Worm (Caenorhabditis elegans) whole organism, young adult: ENCODE data around the gene R160.3.

ENCODE experiments used
- B0019.2 ChIP-seq: fragments of 200-800 bp; sonication (Bioruptor generic); conservative IDR thresholded peaks from 2 replicates; pipeline ENCODE4 v1.3.6; 2022; ENCODE audit warnings: missing genetic modification reagents, missing genetic modification characterization, missing compliant biosample characterization
- F10E7.11 ChIP-seq: sonication (generic microtip); optimal IDR thresholded peaks from 2 replicates; lab custom pipeline; 2017; ENCODE audit warnings: mild to moderate bottlenecking, missing genetic modification characterization, moderate library complexity, missing compliant biosample characterization
- F39B2.1 ChIP-seq: fragments of 200-800 bp; sonication (Bioruptor generic); IDR thresholded peaks from 2 replicates; pipeline ENCODE4 v1.3.6; 2022; ENCODE audit warnings: missing genetic modification reagents, missing genetic modification characterization, missing compliant biosample characterization
- F57A8.1 ChIP-seq: fragments of 200-800 bp; sonication (Bioruptor generic); optimal IDR thresholded peaks from 2 replicates; lab custom pipeline; 2018; ENCODE audit warnings: mild to moderate bottlenecking, missing genetic modification characterization, moderate library complexity, missing compliant biosample characterization
- T26A5.8 ChIP-seq: sonication (generic microtip); optimal IDR thresholded peaks from 2 replicates; lab custom pipeline; 2016; ENCODE audit warnings: missing genetic modification characterization, missing compliant biosample characterization
- ZK185.1 ChIP-seq: sonication (generic microtip); optimal IDR thresholded peaks from 2 replicates; lab custom pipeline; 2016; ENCODE audit warnings: mild to moderate bottlenecking, missing genetic modification characterization, missing compliant biosample characterization; ENCODE audit not compliant: poor library complexity, severe bottlenecking
- aptf-3 ChIP-seq: fragments of 200-800 bp; sonication (Bioruptor generic); IDR thresholded peaks from 2 replicates; pipeline ENCODE4 v1.3.6; 2022; ENCODE audit warnings: missing genetic modification characterization, missing compliant biosample characterization
- atf-7 ChIP-seq: sonication (generic microtip); optimal IDR thresholded peaks from 2 replicates; lab custom pipeline; 2017; ENCODE audit warnings: mild to moderate bottlenecking, missing genetic modification characterization, missing compliant biosample characterization
- attf-5 ChIP-seq: fragments of 200-800 bp; sonication (Bioruptor generic); optimal IDR thresholded peaks from 2 replicates; lab custom pipeline; 2018; ENCODE audit warnings: mild to moderate bottlenecking, missing genetic modification characterization, missing compliant biosample characterization
- ccch-3 ChIP-seq: fragments of 200-800 bp; sonication (Bioruptor generic); optimal IDR thresholded peaks from 2 replicates; lab custom pipeline; 2018; ENCODE audit warnings: mild to moderate bottlenecking, missing genetic modification characterization, missing compliant biosample characterization
- ceh-100 ChIP-seq: fragments of 200-800 bp; sonication (Bioruptor generic); IDR thresholded peaks from 2 replicates; pipeline ENCODE4 v1.3.6; 2022; ENCODE audit warnings: missing genetic modification reagents, missing genetic modification characterization, missing compliant biosample characterization
- ceh-27 ChIP-seq: fragments of 200-800 bp; sonication (Bioruptor generic); optimal IDR thresholded peaks from 2 replicates; lab custom pipeline; 2018; ENCODE audit warnings: mild to moderate bottlenecking, missing genetic modification characterization, moderate library complexity, missing compliant biosample characterization
- ceh-40 ChIP-seq: fragments of 200-800 bp; sonication (Bioruptor generic); IDR thresholded peaks from 2 replicates; pipeline ENCODE4 v1.3.6; 2022; ENCODE audit warnings: missing genetic modification characterization, missing compliant biosample characterization
- dpff-1 ChIP-seq: sonication (generic microtip); optimal IDR thresholded peaks from 2 replicates; lab custom pipeline; 2017; ENCODE audit warnings: mild to moderate bottlenecking, missing genetic modification characterization, missing compliant biosample characterization
- efl-1 ChIP-seq: fragments of 150-350 bp; optimal IDR thresholded peaks from 2 replicates; lab custom pipeline; 2014; ENCODE audit warnings: missing biosample characterization, missing genetic modification reagents, missing genetic modification characterization
- ekl-4 ChIP-seq: fragments of 200-800 bp; sonication (Bioruptor generic); IDR thresholded peaks from 2 replicates; pipeline ENCODE4 v1.3.6; 2022; ENCODE audit warnings: missing genetic modification reagents, missing genetic modification characterization, missing compliant biosample characterization
- him-1 ChIP-seq: sonication (generic microtip); optimal IDR thresholded peaks from 2 replicates; lab custom pipeline; 2016; ENCODE audit warnings: missing genotype, missing genetic modification reagents, missing genetic modification characterization, missing compliant biosample characterization
- hlh-12 ChIP-seq: sonication (generic microtip); optimal IDR thresholded peaks from 2 replicates; lab custom pipeline; 2016; ENCODE audit warnings: missing genetic modification characterization, missing compliant biosample characterization
- lin-54 ChIP-seq: fragments of 200-800 bp; sonication (Bioruptor generic); optimal IDR thresholded peaks from 2 replicates; lab custom pipeline; 2018; ENCODE audit warnings: mild to moderate bottlenecking, missing genetic modification characterization, missing compliant biosample characterization
- lir-1 ChIP-seq: fragments of 200-800 bp; sonication (Bioruptor generic); conservative IDR thresholded peaks from 2 replicates; pipeline ENCODE4 v1.3.6; 2022; ENCODE audit warnings: missing genetic modification reagents, missing genetic modification characterization, missing compliant biosample characterization
- lsl-1 ChIP-seq: fragments of 200-800 bp; sonication (Bioruptor generic); optimal IDR thresholded peaks from 2 replicates; lab custom pipeline; 2018; ENCODE audit warnings: mild to moderate bottlenecking, missing genetic modification characterization, moderate library complexity, missing compliant biosample characterization
- madf-6 ChIP-seq: fragments of 200-800 bp; sonication (Bioruptor generic); IDR thresholded peaks from 2 replicates; pipeline ENCODE4 v1.3.6; 2022; ENCODE audit warnings: missing genetic modification reagents, missing genetic modification characterization, missing compliant biosample characterization
- mel-28 ChIP-seq: sonication (generic microtip); optimal IDR thresholded peaks from 2 replicates; lab custom pipeline; 2016; ENCODE audit warnings: borderline replicate concordance, mild to moderate bottlenecking, missing genetic modification characterization, missing compliant biosample characterization
- nhr-27 ChIP-seq: fragments of 200-800 bp; sonication (Bioruptor generic); optimal IDR thresholded peaks from 2 replicates; lab custom pipeline; 2018; ENCODE audit warnings: mild to moderate bottlenecking, missing genetic modification characterization, moderate library complexity, missing compliant biosample characterization
- nhr-80 ChIP-seq: sonication (generic microtip); optimal IDR thresholded peaks from 2 replicates; lab custom pipeline; 2016; ENCODE audit warnings: missing genetic modification characterization, missing compliant biosample characterization
- nhr-90 ChIP-seq: sonication (generic microtip); optimal IDR thresholded peaks from 2 replicates; lab custom pipeline; 2016; ENCODE audit warnings: missing genotype, mild to moderate bottlenecking, missing genetic modification characterization, missing compliant biosample characterization
- pbrm-1 ChIP-seq: fragments of 200-800 bp; sonication (Bioruptor generic); IDR thresholded peaks from 2 replicates; pipeline ENCODE4 v1.3.6; 2022; ENCODE audit warnings: missing genetic modification reagents, missing genetic modification characterization, missing compliant biosample characterization
- rcor-1 ChIP-seq: fragments of 200-800 bp; sonication (Bioruptor generic); IDR thresholded peaks from 2 replicates; pipeline ENCODE4 v1.3.6; 2022; ENCODE audit warnings: missing genetic modification reagents, missing genetic modification characterization, missing compliant biosample characterization
- rpc-1 ChIP-seq, 2 experiments: fragments of 150-350 bp in 1 of 2; sonication (generic microtip) in 1 of 2; optimal IDR thresholded peaks; 2 replicates each; lab custom pipeline; 2014 to 2018; ENCODE audit warnings: missing biosample characterization in 1 of 2, missing genetic modification characterization in 1 of 2, missing genetic modification reagents in 1 of 2, missing genotype in 1 of 2
- snpc-1.3 ChIP-seq: sonication (generic microtip); optimal IDR thresholded peaks from 2 replicates; lab custom pipeline; 2017; ENCODE audit warnings: missing genetic modification characterization, mild to moderate bottlenecking, missing compliant biosample characterization, antibody characterized with exemption, moderate library complexity, missing genotype, missing genetic modification reagents; ENCODE audit not compliant: insufficient read depth
- somi-1 ChIP-seq: fragments of 200-800 bp; sonication (Bioruptor generic); optimal IDR thresholded peaks from 2 replicates; lab custom pipeline; 2018; ENCODE audit warnings: mild to moderate bottlenecking, missing genetic modification characterization, missing compliant biosample characterization
- ztf-6 ChIP-seq: fragments of 200-800 bp; sonication (Bioruptor generic); IDR thresholded peaks from 2 replicates; pipeline ENCODE4 v1.3.6; 2022; ENCODE audit warnings: missing genetic modification reagents, missing genetic modification characterization, missing compliant biosample characterization

R160.3 gene

DNA sequence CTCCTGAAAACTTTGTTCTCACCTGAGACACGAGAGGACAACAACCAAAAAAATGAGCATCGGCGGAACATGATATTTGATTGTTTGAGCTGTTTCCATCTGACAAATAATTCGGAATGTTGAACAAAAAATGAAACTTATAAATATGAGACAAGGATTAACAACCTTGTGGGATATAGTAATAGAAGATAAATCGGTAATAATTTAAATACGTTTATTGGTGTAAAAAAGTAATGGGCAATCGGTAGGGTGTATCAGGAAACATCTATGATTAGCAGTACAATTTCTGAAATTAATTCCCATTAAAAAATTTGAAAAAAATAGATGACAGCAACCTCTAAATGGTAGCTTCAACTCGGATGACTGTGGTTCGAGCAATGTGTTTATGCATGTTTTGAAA lies 1.3 kb upstream of the R160.3 start, which contains the start of gene R160.10:
R160.10 (minus strand) TSS at position 101 of the 400 bp plus-strand sequence.
- no peak for TF ChIP-seq mel-28 (tag; lab: Kevin White, UChicago)
- no peak for TF ChIP-seq atf-7 (tag; lab: Kevin White, UChicago)
- no peak for TF ChIP-seq F10E7.11 (tag; lab: Kevin White, UChicago)
- no peak for TF ChIP-seq ceh-27 (GFP tag; lab: Kevin White, UChicago)
- no peak for TF ChIP-seq ceh-100 (GFP tag; lab: Robert Waterston, UW)
- no peak for TF ChIP-seq nhr-80 (tag; lab: Kevin White, UChicago)
- no peak for TF ChIP-seq ZK185.1
- no peak for TF ChIP-seq attf-5 (GFP tag; lab: Kevin White, UChicago)
- TF ChIP-seq ccch-3: no peak
- TF ChIP-seq T26A5.8 (tag; lab: Kevin White, UChicago): no peak
- no peak for TF ChIP-seq lin-54 (GFP tag; lab: Kevin White, UChicago)
- no peak for TF ChIP-seq F39B2.1 (GFP tag; lab: Robert Waterston, UW)

DNA sequence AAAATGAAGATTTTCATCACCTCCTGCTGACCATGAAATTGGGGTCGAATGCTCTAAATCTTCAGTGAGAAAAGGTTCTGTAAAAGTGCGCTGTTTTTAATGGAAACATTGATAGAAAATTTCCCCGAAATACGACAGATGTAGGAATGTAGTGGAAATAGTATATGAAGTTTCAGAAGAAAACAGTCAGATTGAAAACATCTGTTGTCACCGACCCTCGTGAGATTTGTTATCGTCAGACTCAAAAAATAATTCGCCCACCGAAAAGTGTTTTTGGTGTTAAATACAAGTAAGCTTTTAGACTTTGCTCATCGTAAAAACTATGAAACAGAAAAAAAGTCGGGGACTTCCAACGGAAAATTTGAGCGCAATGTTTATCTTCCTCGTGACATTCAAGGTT lies 1.3 kb downstream of the R160.3 start, which contains the start of gene F14H12.8:
F14H12.8 (minus strand) TSS at position 101 of the 400 bp plus-strand sequence.
- no peak for TF ChIP-seq T26A5.8 (tag; lab: Kevin White, UChicago)
- no peak for TF ChIP-seq dpff-1 (tag; lab: Kevin White, UChicago)
- no peak for TF ChIP-seq ztf-6 (GFP tag; lab: Robert Waterston, UW)
- no peak for TF ChIP-seq lir-1 (GFP tag; lab: Robert Waterston, UW)
- no peak for TF ChIP-seq mel-28 (tag; lab: Kevin White, UChicago)
- TF ChIP-seq ekl-4 (GFP tag; lab: Robert Waterston, UW): no peak
- TF ChIP-seq, all 124 proteins: peak for 0

DNA sequence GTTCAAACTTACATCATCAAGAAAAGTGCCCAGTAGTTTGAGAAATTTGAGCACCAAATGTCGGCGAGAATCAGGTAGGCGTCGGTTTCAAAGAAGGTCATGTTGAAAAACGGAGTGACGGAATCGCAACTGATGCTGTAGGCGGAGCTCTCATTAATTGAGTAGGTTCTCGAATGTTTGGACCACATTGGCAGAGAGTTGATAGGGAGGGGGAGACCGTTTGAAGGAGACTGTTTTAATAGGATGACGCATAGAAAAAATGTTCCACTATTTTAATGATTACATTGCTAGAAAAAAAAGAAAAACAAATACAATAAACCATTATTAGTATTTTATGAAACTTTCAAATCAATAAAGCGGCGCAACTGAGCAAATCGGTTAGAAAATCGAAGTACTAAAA lies 2.9 kb downstream of the R160.3 start, which contains the start of gene F14H12.17:
F14H12.17 (minus strand) TSS at position 101 of the 400 bp plus-strand sequence.
- TF ChIP-seq efl-1 (GFP tag; lab: Kevin White, UChicago): no peak
- TF ChIP-seq nhr-27 (tag; lab: Kevin White, UChicago): no peak
- TF ChIP-seq pbrm-1: no peak
- TF ChIP-seq ceh-27 (GFP tag; lab: Kevin White, UChicago): no peak
- TF ChIP-seq snpc-1.3 (tag; lab: Kevin White, UChicago): no peak
- no peak for TF ChIP-seq him-1
- TF ChIP-seq rcor-1 (GFP tag; lab: Robert Waterston, UW): no peak
- TF ChIP-seq rpc-1 (optimal IDR thresholded peaks at IDR 0.05; lab: Kevin White, UChicago): no peak
- TF ChIP-seq rpc-1 (tag; optimal IDR thresholded peaks at IDR 0.05; lab: Kevin White, UChicago): no peak
- TF ChIP-seq ceh-40: no peak
- no peak for TF ChIP-seq F57A8.1 (GFP tag; lab: Kevin White, UChicago)
- no peak for TF ChIP-seq hlh-12 (tag; lab: Kevin White, UChicago)
- no peak for TF ChIP-seq nhr-90
- TF ChIP-seq lsl-1 (GFP tag; lab: Kevin White, UChicago): no peak
- TF ChIP-seq B0019.2 (GFP tag; lab: Robert Waterston, UW): no peak

DNA sequence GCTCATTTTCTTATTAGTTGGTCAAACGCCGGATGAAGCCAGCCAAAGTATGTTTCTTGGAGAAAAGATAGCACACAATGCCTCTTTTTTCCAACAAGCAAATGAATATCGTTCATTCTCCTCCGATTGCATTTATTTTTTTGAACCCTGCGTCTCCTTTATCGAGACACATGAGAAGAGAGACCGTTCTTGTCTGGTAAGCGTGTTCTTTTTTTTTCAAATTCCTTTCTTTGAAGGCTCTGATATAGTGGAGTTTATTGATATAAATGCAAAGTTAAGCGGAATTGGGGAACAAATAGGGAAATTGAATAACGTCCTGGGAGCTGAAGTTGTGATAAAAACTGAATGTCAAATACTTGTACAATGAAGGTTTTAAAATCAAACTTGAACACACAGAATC lies 3.6 kb downstream of the R160.3 start, which contains the start of gene F14H12.7:
F14H12.7 (minus strand) TSS at position 101 of the 400 bp plus-strand sequence.
- TF ChIP-seq aptf-3 (GFP tag; lab: Robert Waterston, UW) (no peak), somi-1 (no peak), madf-6 (GFP tag; lab: Robert Waterston, UW) (no peak)
